Worm (Caenorhabditis elegans): ENCODE data around the gene unc-4.

The unc-4 gene

DNA sequence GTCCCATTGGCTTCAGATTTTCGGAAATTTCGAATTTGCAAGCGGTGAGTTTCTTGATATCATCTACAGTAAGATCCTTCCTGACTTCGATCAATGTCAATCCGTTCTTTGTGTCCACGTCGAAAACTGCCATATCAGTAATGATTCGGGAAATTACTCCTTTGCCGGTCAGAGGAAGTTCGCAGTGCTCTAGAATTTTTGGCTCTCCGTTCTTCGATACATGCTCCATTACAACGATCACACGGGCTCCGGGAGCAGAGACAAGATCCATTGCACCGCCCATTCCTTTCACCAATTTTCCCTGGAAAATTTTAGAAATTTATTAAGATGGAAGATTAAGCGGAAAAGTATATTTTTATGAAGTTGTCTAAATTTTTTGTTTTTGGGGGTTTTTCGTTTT, 34.4 kb upstream of the unc-4 start (continued):
- TF ChIP-seq lin-38 (GFP tag; IDR thresholded peaks at IDR 0.05) = no peak
- no peak for TF ChIP-seq zip-2 (tag; optimal IDR thresholded peaks at IDR 0.05)
- no peak for TF ChIP-seq dmd-8 (GFP tag; IDR thresholded peaks at IDR 0.05)
- TF ChIP-seq daf-8 (GFP tag; IDR thresholded peaks at IDR 0.05) = no peak
- TF ChIP-seq lim-7 (GFP tag; IDR thresholded peaks at IDR 0.05) = 0 out of 2 replicates have a peak, but pooled peaks have one; percentile 61
- TF ChIP-seq attf-4 (tag; optimal IDR thresholded peaks at IDR 0.05) = no peak
- no peak for TF ChIP-seq set-16 (GFP tag; IDR thresholded peaks at IDR 0.05)
- no peak for TF ChIP-seq mep-1 (tag; optimal IDR thresholded peaks at IDR 0.05)
- TF ChIP-seq jun-1 (tag; optimal IDR thresholded peaks at IDR 0.05) = no peak
- TF ChIP-seq ZK337.2 (GFP tag; IDR thresholded peaks at IDR 0.05) = 0 out of 2 replicates have a peak, but pooled peaks have one; percentile 15
- TF ChIP-seq nhr-111 (GFP tag; optimal IDR thresholded peaks at IDR 0.05) = peak; percentile 58
- TF ChIP-seq hmg-1.1 (GFP tag; IDR thresholded peaks at IDR 0.05) = no peak
- TF ChIP-seq mdt-29 (GFP tag; IDR thresholded peaks at IDR 0.05) = peak; percentile 6; the same call in 1 of the 2 replicates
- TF ChIP-seq F26F4.8 (GFP tag; conservative IDR thresholded peaks at IDR 0.05) = no peak
- TF ChIP-seq nhr-10 (tag; optimal IDR thresholded peaks at IDR 0.05) = no peak
- TF ChIP-seq lsy-2 (tag; optimal IDR thresholded peaks at IDR 0.05) = no peak
- no peak for TF ChIP-seq ztf-7 (tag; optimal IDR thresholded peaks at IDR 0.05)
- no peak for TF ChIP-seq skn-1 (tag; optimal IDR thresholded peaks at IDR 0.05)
- no peak for TF ChIP-seq nhr-25 (tag; optimal IDR thresholded peaks at IDR 0.05; ENCODE audit: borderline replicate concordance, insufficient read depth)
- no peak for TF ChIP-seq cey-2 (tag; optimal IDR thresholded peaks at IDR 0.05; ENCODE audit: borderline replicate concordance, insufficient read depth)
- TF ChIP-seq hlh-30 (tag; optimal IDR thresholded peaks at IDR 0.05; ENCODE audit: insufficient read depth) = no peak
- TF ChIP-seq nhr-28 (tag; optimal IDR thresholded peaks at IDR 0.05) = no peak
- peak; percentile 39 for TF ChIP-seq ama-1 (optimal IDR thresholded peaks at IDR 0.05)
- peak; percentile 12 for TF ChIP-seq aha-1 (tag)
- no peak for TF ChIP-seq nhr-237 (tag; optimal IDR thresholded peaks at IDR 0.05)
- no peak for TF ChIP-seq zip-11 (GFP tag; IDR thresholded peaks at IDR 0.05)
- TF ChIP-seq tra-1 (GFP tag; IDR thresholded peaks at IDR 0.05) = no peak
- no peak for TF ChIP-seq nhr-42 (GFP tag; IDR thresholded peaks at IDR 0.05)
- no peak for TF ChIP-seq F37D6.2 (tag; optimal IDR thresholded peaks at IDR 0.05)
- no peak for TF ChIP-seq F10B5.3 (tag; optimal IDR thresholded peaks at IDR 0.05)
- no peak for TF ChIP-seq daf-19 (GFP tag; conservative IDR thresholded peaks at IDR 0.05)
- TF ChIP-seq Y75B8A.6 (GFP tag; IDR thresholded peaks at IDR 0.05) = no peak
- TF ChIP-seq egl-43 (GFP tag; IDR thresholded peaks at IDR 0.05) = peak; percentile 58; the same call in 1 of the 2 replicates
- TF ChIP-seq snpc-1.2 (GFP tag; IDR thresholded peaks at IDR 0.05) = peak; percentile 21; the same call in 1 of the 2 replicates
- TF ChIP-seq Y105C5A.15 (GFP tag; IDR thresholded peaks at IDR 0.05) = no peak
- TF ChIP-seq sdz-12 (GFP tag; optimal IDR thresholded peaks at IDR 0.05) = peak; percentile 65
- TF ChIP-seq mxl-2 (GFP tag; conservative IDR thresholded peaks at IDR 0.05) = no peak
- 0 out of 2 replicates have a peak, but pooled peaks have one; percentile 38 for TF ChIP-seq Y48G9A.11 (GFP tag; IDR thresholded peaks at IDR 0.05)
- no peak for TF ChIP-seq nhr-48 (tag; optimal IDR thresholded peaks at IDR 0.05)
- no peak for TF ChIP-seq pqm-1 (tag; optimal IDR thresholded peaks at IDR 0.05)
- TF ChIP-seq F44E2.7 (GFP tag; IDR thresholded peaks at IDR 0.05) = no peak
- TF ChIP-seq ces-1 (GFP tag; optimal IDR thresholded peaks at IDR 0.05) = no peak
- TF ChIP-seq dmd-9 (GFP tag; IDR thresholded peaks at IDR 0.05) = no peak
- no peak for TF ChIP-seq hif-1 (tag; optimal IDR thresholded peaks at IDR 0.05)
- no peak for TF ChIP-seq nhr-76 (tag; optimal IDR thresholded peaks at IDR 0.05)
- TF ChIP-seq ceh-28 (tag; optimal IDR thresholded peaks at IDR 0.05) = no peak
- TF ChIP-seq ctbp-1 (GFP tag; IDR thresholded peaks at IDR 0.05) = 0 out of 2 replicates have a peak, but pooled peaks have one; percentile 24
- TF ChIP-seq nhr-6 (tag; optimal IDR thresholded peaks at IDR 0.05) = no peak
- TF ChIP-seq gei-8 (GFP tag; optimal IDR thresholded peaks at IDR 0.05) = no peak
- no peak for TF ChIP-seq nhr-102 (tag; optimal IDR thresholded peaks at IDR 0.05)
- no peak for TF ChIP-seq zag-1 (tag; optimal IDR thresholded peaks at IDR 0.05)
- no peak for TF ChIP-seq ztf-11 (tag; optimal IDR thresholded peaks at IDR 0.05)

Data from whole organism, L4 larva.